Fruit fly (Drosophila melanogaster): ENCODE measurements around the gene CG44195.

DNA sequence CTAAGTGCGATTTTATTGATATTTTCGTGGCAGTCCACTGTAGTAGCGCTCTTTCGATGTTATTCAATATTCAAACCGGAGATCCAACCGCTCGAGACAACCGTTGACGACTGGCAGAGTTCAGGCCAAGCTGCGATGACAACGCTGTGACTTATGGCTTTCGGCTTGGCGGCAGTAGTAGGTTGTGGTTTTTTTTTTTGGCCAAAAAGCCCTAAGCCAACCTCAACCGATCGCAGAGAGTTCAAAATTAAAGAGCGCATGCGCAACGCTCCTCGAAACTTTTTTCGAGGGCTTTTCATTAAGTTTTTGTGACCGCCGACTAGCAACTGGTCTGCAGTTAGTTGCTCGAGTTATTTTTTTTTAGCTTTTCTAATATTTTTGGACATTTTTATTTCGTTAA, 47.5 kb upstream of the CG44195 start, which contains the start of gene Snmp2:
- TF ChIP-seq psq (optimal IDR thresholded peaks at IDR 0.05) (no peak), ttk (optimal IDR thresholded peaks at IDR 0.05) (no peak), h (optimal IDR thresholded peaks at IDR 0.05) (no peak), Myc (optimal IDR thresholded peaks at IDR 0.05) (no peak)

Measured in Kc167 (cell line).